Worm (Caenorhabditis elegans) whole organism, L4 larva: ENCODE data around the gene ltah-1.2.
A peak's percentile ranks its signal among the peaks of the same experiment; 100 is the strongest.

Source experiments
- R02D3.7 ChIP-seq: fragments of 150-350 bp; sonication (generic microtip); optimal IDR thresholded peaks from 3 replicates; lab custom pipeline; 2014; ENCODE audit warnings: missing biosample characterization, missing genetic modification characterization
- T26A8.4 ChIP-seq: fragments of 200-800 bp; sonication (Bioruptor generic); IDR thresholded peaks from 2 replicates; pipeline ENCODE4 v1.3.6; 2022; ENCODE audit warnings: missing genetic modification characterization, missing compliant biosample characterization
- Y105C5A.15 ChIP-seq: fragments of 200-800 bp; sonication (Bioruptor generic); IDR thresholded peaks from 2 replicates; pipeline ENCODE4 v1.3.6; 2022; ENCODE audit warnings: missing genetic modification characterization, missing compliant biosample characterization
- aha-1 ChIP-seq: fragments of 150-350 bp; peaks from one replicate; lab custom pipeline; 2014; ENCODE audit warnings: missing biosample characterization, missing genetic modification characterization
- ama-1 ChIP-seq: fragments of 150-350 bp; optimal IDR thresholded peaks from 2 replicates; lab custom pipeline; 2014; ENCODE audit warnings: inconsistent platforms, mixed read lengths
- ceh-82 ChIP-seq: sonication (generic microtip); optimal IDR thresholded peaks from 2 replicates; lab custom pipeline; 2017; ENCODE audit warnings: missing biosample characterization, missing genetic modification characterization
- daf-19 ChIP-seq: fragments of 200-800 bp; sonication (Bioruptor generic); conservative IDR thresholded peaks from 2 replicates; pipeline ENCODE4 v1.3.6; 2022; ENCODE audit warnings: missing genetic modification characterization, missing compliant biosample characterization
- dmd-8 ChIP-seq: fragments of 200-800 bp; sonication (Bioruptor generic); IDR thresholded peaks from 2 replicates; pipeline ENCODE4 v1.3.6; 2022; ENCODE audit warnings: missing genetic modification characterization, missing compliant biosample characterization
- egl-43 ChIP-seq: fragments of 200-800 bp; sonication (Bioruptor generic); IDR thresholded peaks from 2 replicates; pipeline ENCODE4 v1.3.6; 2022; ENCODE audit warnings: missing genetic modification reagents, missing genetic modification characterization, missing compliant biosample characterization
- fkh-10 ChIP-seq: fragments of 150-350 bp; optimal IDR thresholded peaks from 2 replicates; lab custom pipeline; 2014; ENCODE audit warnings: missing biosample characterization, missing genetic modification reagents, missing genetic modification characterization
- hlh-11 ChIP-seq: fragments of 200-800 bp; sonication (Bioruptor generic); optimal IDR thresholded peaks from 2 replicates; lab custom pipeline; 2018; ENCODE audit warnings: mild to moderate bottlenecking, missing genetic modification characterization, missing compliant biosample characterization
- hlh-30 ChIP-seq: sonication (generic microtip); optimal IDR thresholded peaks from 2 replicates; lab custom pipeline; 2017; ENCODE audit warnings: antibody characterized with exemption, mild to moderate bottlenecking, missing genetic modification characterization, missing compliant biosample characterization; ENCODE audit not compliant: insufficient read depth
- lin-1 ChIP-seq: fragments of 200-800 bp; sonication (Bioruptor generic); IDR thresholded peaks from 2 replicates; pipeline ENCODE4 v1.3.6; 2022; ENCODE audit warnings: missing genetic modification reagents, missing genetic modification characterization, missing compliant biosample characterization
- lin-15B ChIP-seq: fragments of 150-350 bp; sonication (generic microtip); optimal IDR thresholded peaks from 3 replicates; lab custom pipeline; 2014; ENCODE audit warnings: missing biosample characterization, missing genetic modification characterization
- lin-38 ChIP-seq: fragments of 200-800 bp; sonication (Bioruptor generic); IDR thresholded peaks from 2 replicates; pipeline ENCODE4 v1.3.6; 2022; ENCODE audit warnings: missing genetic modification reagents, missing genetic modification characterization, missing compliant biosample characterization
- lsy-2 ChIP-seq, 2 experiments: fragments of 150-350 bp in 1 of 2; sonication (generic microtip) in 1 of 2; optimal IDR thresholded peaks; 2 replicates each; lab custom pipeline; 2014 to 2017; ENCODE audit warnings: missing biosample characterization in 2 of 2, missing genetic modification characterization in 2 of 2
- madf-5 ChIP-seq, 2 experiments: fragments of 200-800 bp; sonication (Bioruptor generic); IDR thresholded peaks; 2 replicates each; pipeline ENCODE4 v1.3.6; 2022; ENCODE audit warnings: missing compliant biosample characterization in 2 of 2, missing genetic modification characterization in 2 of 2
- mdl-1 ChIP-seq, 2 experiments: fragments of 150-350 bp in 1 of 2; sonication (generic microtip) in 1 of 2; optimal IDR thresholded peaks; 2 replicates each; lab custom pipeline; 2014 to 2017; ENCODE audit warnings: missing biosample characterization in 2 of 2, missing genetic modification characterization in 2 of 2
- mes-2 ChIP-seq: sonication (generic microtip); optimal IDR thresholded peaks from 2 replicates; lab custom pipeline; 2016; ENCODE audit warnings: missing genotype, mild to moderate bottlenecking, missing genetic modification characterization, missing compliant biosample characterization; ENCODE audit not compliant: poor library complexity, severe bottlenecking
- nhr-11 ChIP-seq: fragments of 150-350 bp; optimal IDR thresholded peaks from 2 replicates; lab custom pipeline; 2014; ENCODE audit warnings: missing biosample characterization, missing genetic modification characterization
- nhr-111 ChIP-seq: fragments of 200-800 bp; sonication (Bioruptor generic); optimal IDR thresholded peaks from 2 replicates; lab custom pipeline; 2018; ENCODE audit warnings: mild to moderate bottlenecking, missing genetic modification characterization, missing compliant biosample characterization
- pha-4 ChIP-seq, 2 experiments: fragments of 150-350 bp in 1 of 2; fragments of 200-800 bp in 1 of 2; sonication (Bioruptor generic) in 1 of 2; IDR thresholded peaks in 1 of 2; optimal IDR thresholded peaks in 1 of 2; 2 replicates each; pipeline versions ENCODE4 v1.3.6 to Lab custom; 2014 to 2022; ENCODE audit warnings: missing genetic modification characterization in 2 of 2, missing genetic modification reagents in 2 of 2, missing biosample characterization in 1 of 2, missing compliant biosample characterization in 1 of 2
- php-3 ChIP-seq: fragments of 200-800 bp; sonication (Bioruptor generic); IDR thresholded peaks from 2 replicates; pipeline ENCODE4 v1.3.6; 2022; ENCODE audit warnings: missing genetic modification reagents, missing genetic modification characterization, missing compliant biosample characterization
- set-16 ChIP-seq: fragments of 200-800 bp; sonication (Bioruptor generic); IDR thresholded peaks from 2 replicates; pipeline ENCODE4 v1.3.6; 2022; ENCODE audit warnings: missing genetic modification reagents, missing genetic modification characterization, missing compliant biosample characterization
- tag-97 ChIP-seq: fragments of 200-800 bp; sonication (Bioruptor generic); IDR thresholded peaks from 2 replicates; pipeline ENCODE4 v1.3.6; 2022; ENCODE audit warnings: missing genetic modification characterization, missing compliant biosample characterization
- tra-1 ChIP-seq: fragments of 200-800 bp; sonication (Bioruptor generic); IDR thresholded peaks from 2 replicates; pipeline ENCODE4 v1.3.6; 2022; ENCODE audit warnings: missing genetic modification reagents, missing genetic modification characterization, missing compliant biosample characterization
- unc-130 ChIP-seq: sonication (generic microtip); optimal IDR thresholded peaks from 2 replicates; lab custom pipeline; 2016; ENCODE audit warnings: missing genetic modification reagents, missing genetic modification characterization, missing compliant biosample characterization
- unc-62 ChIP-seq, 3 experiments: fragments of 150-350 bp in 1 of 3; sonication (generic microtip); optimal IDR thresholded peaks in 2 of 3; peaks in 1 of 3; 1 replicate in 1 of 3; 2 replicates in 2 of 3; lab custom pipeline; 2014 to 2017; ENCODE audit warnings: missing biosample characterization in 3 of 3, missing genetic modification characterization in 3 of 3, missing genetic modification reagents in 3 of 3, missing genotype in 1 of 3
- zip-11 ChIP-seq: fragments of 200-800 bp; sonication (Bioruptor generic); IDR thresholded peaks from 2 replicates; pipeline ENCODE4 v1.3.6; 2022; ENCODE audit warnings: missing genetic modification characterization, missing compliant biosample characterization
- ztf-7 ChIP-seq: fragments of 150-350 bp; optimal IDR thresholded peaks from 2 replicates; lab custom pipeline; 2014; ENCODE audit warnings: missing biosample characterization, missing genetic modification characterization

ltah-1.2 gene

DNA sequence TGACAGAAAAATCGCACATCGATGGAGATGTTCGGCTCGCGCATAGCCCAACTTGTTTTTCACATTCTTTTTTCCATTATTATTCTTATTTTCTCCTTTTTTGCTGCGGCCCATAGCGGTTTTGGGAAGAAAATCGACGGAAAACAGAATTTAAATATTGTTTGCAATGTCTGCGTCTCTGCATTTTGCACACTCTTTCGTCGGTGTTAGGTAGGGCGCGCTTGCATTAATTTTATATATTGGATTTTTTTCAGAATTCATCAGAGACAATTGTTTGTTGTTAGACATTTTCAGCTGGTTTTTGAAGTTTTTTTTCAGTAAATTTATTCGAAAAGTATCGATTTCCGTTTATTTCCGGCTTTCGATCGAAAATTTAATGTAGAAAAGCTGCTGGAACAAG, 13.7 kb downstream of the ltah-1.2 start, which contains the start of gene Y37E11B.6:
Gene Y37E11B.6 (minus strand): TSS at position 181 of the 400 bp plus-strand sequence.
- TF ChIP-seq lin-38 (GFP tag; lab: Robert Waterston, UW) (peak; percentile 79), lin-15B (no peak), fkh-10 (GFP tag; lab: Kevin White, UChicago) (no peak)

ce11 chrIV:3598452-3598851, 14.4 kb downstream of the ltah-1.2 start, which contains the start of gene Y37E11B.5:
Gene Y37E11B.5 (minus strand): TSS chrIV:3598552.
- TF ChIP-seq tag-97 (GFP tag; lab: Robert Waterston, UW) (no peak), lsy-2 (tag; optimal IDR thresholded peaks at IDR 0.05; lab: Kevin White, UChicago) (no peak), mes-2 (no peak), nhr-11 (tag; lab: Kevin White, UChicago) (no peak), Y105C5A.15 (GFP tag; lab: Robert Waterston, UW) (no peak), hlh-30 (tag; lab: Kevin White, UChicago) (no peak), egl-43 (GFP tag; lab: Robert Waterston, UW) (no peak), dmd-8 (GFP tag; lab: Robert Waterston, UW) (no peak), R02D3.7 (tag; lab: Kevin White, UChicago) (no peak), hlh-11 (tag; lab: Kevin White, UChicago) (no peak), ama-1 (lab: Kevin White, UChicago) (no peak), T26A8.4 (no peak)
- TF ChIP-seq, all 104 proteins: peak for 0

ce11 chrIV:3597356-3597755, 15.5 kb downstream of the ltah-1.2 start:
- peak in 1 of 2 experiments; percentile 97 for TF ChIP-seq unc-62 (GFP tag; optimal IDR thresholded peaks at IDR 0.05 in 1 of 2; lab: Kevin White, UChicago)
- no peak for TF ChIP-seq unc-62 (tag; optimal IDR thresholded peaks at IDR 0.05; lab: Kevin White, UChicago)
- no peak for TF ChIP-seq madf-5 (GFP tag; IDR thresholded peaks at IDR 0.05; lab: Robert Waterston, UW)

- TF ChIP-seq aha-1 (peak; percentile 12), pha-4 (GFP tag; IDR thresholded peaks at IDR 0.05; lab: Robert Waterston, UW) (no peak), pha-4 (tag; optimal IDR thresholded peaks at IDR 0.05; lab: Kevin White, UChicago) (no peak)
These were observed 19.4 kb downstream of the ltah-1.2 start, which contains the start of gene taf-2 for ce11 chrIV:3593513-3593912. Gene taf-2 (minus strand): TSS chrIV:3593613.

DNA sequence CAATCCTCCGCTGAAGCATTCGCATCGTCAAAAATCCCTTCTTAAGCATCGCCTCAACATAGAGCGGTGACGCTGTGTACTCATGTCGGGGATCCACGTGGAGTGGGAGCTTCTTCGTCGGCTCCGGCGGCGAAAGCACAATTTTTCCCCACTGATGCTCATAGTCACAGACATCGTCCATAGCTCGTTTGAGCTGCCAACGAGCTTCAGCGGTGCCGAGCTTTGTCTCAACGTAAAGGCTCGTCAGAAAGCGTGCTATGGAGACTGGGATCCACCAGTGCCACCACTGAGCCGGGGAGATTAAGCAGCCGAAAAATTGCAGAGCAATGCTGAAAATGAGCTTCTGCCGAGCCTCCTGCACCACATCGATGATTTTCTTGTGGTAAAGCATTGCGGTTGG, 22.1 kb downstream of the ltah-1.2 start:
- no peak for TF ChIP-seq mdl-1 (tag; optimal IDR thresholded peaks at IDR 0.05; lab: Kevin White, UChicago)
- no peak for TF ChIP-seq ceh-82
- no peak for TF ChIP-seq nhr-111
- TF ChIP-seq lin-1 (GFP tag; lab: Robert Waterston, UW), result no peak
- TF ChIP-seq ztf-7 (tag; lab: Kevin White, UChicago), result no peak
- no peak for TF ChIP-seq daf-19 (GFP tag; lab: Robert Waterston, UW)
- peak; percentile 57 for TF ChIP-seq set-16 (GFP tag; lab: Robert Waterston, UW)
- no peak for TF ChIP-seq zip-11 (GFP tag; lab: Robert Waterston, UW)
- no peak for TF ChIP-seq unc-130
- TF ChIP-seq php-3 (GFP tag; lab: Robert Waterston, UW), result 0 out of 2 replicates have a peak, but pooled peaks have one; percentile 22

ce11 chrIV:3582806-3583205, 30.1 kb downstream of the ltah-1.2 start, which contains the start of gene blos-7:
Gene blos-7 (minus strand): TSS chrIV:3582906.
- TF ChIP-seq tra-1 (GFP tag; lab: Robert Waterston, UW) (0 out of 2 replicates have a peak, but pooled peaks have one; percentile 26), set-16 (GFP tag; lab: Robert Waterston, UW) (0 out of 2 replicates have a peak, but pooled peaks have one; percentile 14)
